Fruit fly (Drosophila melanogaster) whole organism, embryonic: ENCODE data around the gene Nup93-1.
A peak's percentile ranks its signal among the peaks of the same experiment; 100 is the strongest.

Source experiments
- Adf1 ChIP-seq: fragments of 200-800 bp; sonication (Bioruptor generic); IDR thresholded peaks from 2 replicates; pipeline ENCODE4 v1.3.6; 2022; ENCODE audit warnings: missing biosample characterization, missing genetic modification characterization
- Aef1 ChIP-seq: fragments of 200-800 bp; sonication (Bioruptor generic); IDR thresholded peaks from 3 replicates; pipeline ENCODE4 v1.3.6; 2022; ENCODE audit warnings: missing biosample characterization, missing genetic modification characterization
- B-H2 ChIP-seq: fragments of 200-800 bp; sonication (Bioruptor generic); optimal IDR thresholded peaks from 2 replicates; lab custom pipeline; 2018; ENCODE audit warnings: missing biosample characterization, mild to moderate bottlenecking, missing genetic modification characterization
- CG13624 ChIP-seq: fragments of 200-800 bp; sonication (Bioruptor generic); optimal IDR thresholded peaks from 2 replicates; lab custom pipeline; 2016; ENCODE audit warnings: missing biosample characterization, missing genetic modification characterization
- CG1603 ChIP-seq: fragments of 200-800 bp; sonication (Bioruptor generic); optimal IDR thresholded peaks from 2 replicates; lab custom pipeline; 2019; ENCODE audit warnings: missing biosample characterization, mild to moderate bottlenecking, missing genetic modification characterization, moderate library complexity
- CG17186 ChIP-seq: fragments of 200-800 bp; sonication (Bioruptor generic); optimal IDR thresholded peaks from 3 replicates; lab custom pipeline; 2017; ENCODE audit warnings: missing biosample characterization, missing genetic modification reagents, missing genetic modification characterization
- CG17385 ChIP-seq: fragments of 200-800 bp; sonication (Bioruptor generic); optimal IDR thresholded peaks from 3 replicates; lab custom pipeline; 2018; ENCODE audit warnings: missing biosample characterization, mild to moderate bottlenecking, missing genetic modification characterization
- CG17568 ChIP-seq: fragments of 200-800 bp; sonication (Bioruptor generic); optimal IDR thresholded peaks from 2 replicates; lab custom pipeline; 2018; ENCODE audit warnings: missing biosample characterization, mild to moderate bottlenecking, missing genetic modification characterization, moderate library complexity
- CG2120 ChIP-seq: fragments of 200-800 bp; sonication (Bioruptor generic); optimal IDR thresholded peaks from 3 replicates; lab custom pipeline; 2016; ENCODE audit warnings: missing biosample characterization, missing genetic modification characterization
- CG2678 ChIP-seq: fragments of 200-800 bp; sonication (Bioruptor generic); optimal IDR thresholded peaks from 3 replicates; lab custom pipeline; 2019; ENCODE audit warnings: missing biosample characterization, mild to moderate bottlenecking, missing genetic modification characterization, moderate library complexity
- CG2875 ChIP-seq: fragments of 200-800 bp; sonication (Bioruptor generic); optimal IDR thresholded peaks from 2 replicates; lab custom pipeline; 2017; ENCODE audit warnings: missing biosample characterization, mild to moderate bottlenecking, missing genetic modification characterization, missing genetic modification reagents
- CG30020 ChIP-seq: fragments of 200-800 bp; optimal IDR thresholded peaks from 2 replicates; lab custom pipeline; 2019; ENCODE audit warnings: missing biosample characterization, mild to moderate bottlenecking, missing genetic modification characterization, moderate library complexity
- CG30403 ChIP-seq: fragments of 200-800 bp; sonication (Bioruptor generic); optimal IDR thresholded peaks from 3 replicates; lab custom pipeline; 2016; ENCODE audit warnings: missing biosample characterization, missing genetic modification characterization
- CG33557 ChIP-seq: fragments of 200-800 bp; sonication (Bioruptor generic); optimal IDR thresholded peaks from 2 replicates; lab custom pipeline; 2019; ENCODE audit warnings: missing biosample characterization, mild to moderate bottlenecking, missing genetic modification characterization, moderate library complexity
- CG3407 ChIP-seq: fragments of 200-800 bp; sonication (Bioruptor generic); optimal IDR thresholded peaks from 2 replicates; lab custom pipeline; 2018; ENCODE audit warnings: missing biosample characterization, mild to moderate bottlenecking, missing genetic modification characterization
- CG34224 ChIP-seq: fragments of 200-800 bp; sonication (Bioruptor generic); IDR thresholded peaks from 3 replicates; pipeline ENCODE4 v1.3.6; 2022; ENCODE audit warnings: missing biosample characterization, missing genetic modification characterization; ENCODE audit not compliant: partially characterized antibody
- CG34376 ChIP-seq: fragments of 200-800 bp; sonication (Bioruptor generic); optimal IDR thresholded peaks from 2 replicates; lab custom pipeline; 2018; ENCODE audit warnings: missing biosample characterization, mild to moderate bottlenecking, missing genetic modification characterization
- CG3847 ChIP-seq: fragments of 200-800 bp; sonication (Bioruptor generic); IDR thresholded peaks from 2 replicates; pipeline ENCODE4 v1.3.6; 2022; ENCODE audit warnings: missing biosample characterization, missing genetic modification characterization
- CG4820 ChIP-seq: fragments of 200-800 bp; sonication (Bioruptor generic); optimal IDR thresholded peaks from 3 replicates; lab custom pipeline; 2016; ENCODE audit warnings: missing biosample characterization, missing genetic modification characterization
- CG6272 ChIP-seq: fragments of 200-800 bp; sonication (Bioruptor generic); IDR thresholded peaks from 2 replicates; pipeline ENCODE4 v1.3.6; 2022; ENCODE audit warnings: missing biosample characterization, missing genetic modification characterization
- CG7839 ChIP-seq: fragments of 200-800 bp; sonication (Bioruptor generic); optimal IDR thresholded peaks from 3 replicates; lab custom pipeline; 2018; ENCODE audit warnings: missing biosample characterization, mild to moderate bottlenecking, missing genetic modification characterization, moderate library complexity
- CG9876 ChIP-seq: fragments of 200-800 bp; sonication (Bioruptor generic); optimal IDR thresholded peaks from 2 replicates; lab custom pipeline; 2016; ENCODE audit warnings: missing biosample characterization, missing genetic modification characterization
- CrebB ChIP-seq: fragments of 200-800 bp; sonication (Bioruptor generic); optimal IDR thresholded peaks from 3 replicates; lab custom pipeline; 2018; ENCODE audit warnings: missing biosample characterization, mild to moderate bottlenecking, missing genetic modification characterization
- Ets97D ChIP-seq: fragments of 200-800 bp; sonication (Bioruptor generic); optimal IDR thresholded peaks from 3 replicates; lab custom pipeline; 2016; ENCODE audit warnings: missing biosample characterization, missing genetic modification characterization
- Hr78 ChIP-seq, 2 experiments: fragments of 200-800 bp in 1 of 2; fragments of >200 bp in 1 of 2; sonication (Bioruptor generic) in 1 of 2; optimal IDR thresholded peaks; 2 replicates each; lab custom pipeline; 2017 to 2019; ENCODE audit warnings: missing biosample characterization in 2 of 2, missing genetic modification characterization in 2 of 2, mild to moderate bottlenecking in 1 of 2, moderate library complexity in 1 of 2
- Hsf ChIP-seq: fragments of 200-800 bp; sonication (Bioruptor generic); optimal IDR thresholded peaks from 3 replicates; lab custom pipeline; 2016; ENCODE audit warnings: missing biosample characterization, missing genetic modification characterization
- Mes4 ChIP-seq: fragments of 200-800 bp; sonication (Bioruptor generic); optimal IDR thresholded peaks from 2 replicates; lab custom pipeline; 2016; ENCODE audit warnings: missing biosample characterization, missing genetic modification characterization
- Neu2 ChIP-seq: fragments of 200-800 bp; sonication (Bioruptor generic); optimal IDR thresholded peaks from 3 replicates; lab custom pipeline; 2016; ENCODE audit warnings: missing biosample characterization, missing genetic modification characterization, borderline replicate concordance
- Nf-YA ChIP-seq: fragments of 200-800 bp; sonication (Bioruptor generic); IDR thresholded peaks from 2 replicates; pipeline ENCODE4 v1.3.6; 2022; ENCODE audit warnings: missing biosample characterization, missing genetic modification characterization
- Nf-YC ChIP-seq: fragments of 200-800 bp; optimal IDR thresholded peaks from 3 replicates; lab custom pipeline; 2019; ENCODE audit warnings: missing biosample characterization, mild to moderate bottlenecking, missing genetic modification characterization, moderate library complexity
- Optix ChIP-seq: fragments of 200-800 bp; sonication (Bioruptor generic); IDR thresholded peaks from 3 replicates; pipeline ENCODE4 v1.3.6; 2022; ENCODE audit warnings: missing biosample characterization, missing genetic modification characterization
- Rx ChIP-seq: fragments of 200-800 bp; sonication (Bioruptor generic); IDR thresholded peaks from 2 replicates; pipeline ENCODE4 v1.3.6; 2022; ENCODE audit warnings: missing biosample characterization, missing genetic modification characterization
- ac ChIP-seq: fragments of 200-800 bp; sonication (Bioruptor generic); optimal IDR thresholded peaks from 3 replicates; lab custom pipeline; 2017; ENCODE audit warnings: missing biosample characterization, mild to moderate bottlenecking, missing genetic modification characterization
- chif ChIP-seq, 2 experiments: fragments of 200-800 bp; sonication (Bioruptor generic); optimal IDR thresholded peaks; 3 replicates each; lab custom pipeline; 2016; ENCODE audit warnings: missing biosample characterization in 2 of 2, missing genetic modification characterization in 2 of 2
- danr ChIP-seq: fragments of 200-800 bp; sonication (Bioruptor generic); IDR thresholded peaks from 2 replicates; pipeline ENCODE4 v1.3.6; 2022; ENCODE audit warnings: missing biosample characterization, missing genetic modification characterization
- eyg ChIP-seq: fragments of 200-800 bp; sonication (Bioruptor generic); optimal IDR thresholded peaks from 3 replicates; lab custom pipeline; 2016; ENCODE audit warnings: missing biosample characterization, missing genetic modification characterization
- lab ChIP-seq: fragments of 200-800 bp; sonication (Bioruptor generic); optimal IDR thresholded peaks from 3 replicates; lab custom pipeline; 2017; ENCODE audit warnings: missing biosample characterization, missing genetic modification characterization, mild to moderate bottlenecking, moderate library complexity, missing genetic modification reagents
- luna ChIP-seq: fragments of 200-800 bp; sonication (Bioruptor generic); optimal IDR thresholded peaks from 2 replicates; lab custom pipeline; 2016; ENCODE audit warnings: missing biosample characterization, missing genetic modification characterization
- nmo ChIP-seq: fragments of 200-800 bp; sonication (Bioruptor generic); optimal IDR thresholded peaks from 2 replicates; lab custom pipeline; 2018; ENCODE audit warnings: missing biosample characterization, mild to moderate bottlenecking, missing genetic modification characterization, moderate library complexity
- odd ChIP-seq: fragments of 200-800 bp; sonication (Bioruptor generic); optimal IDR thresholded peaks from 2 replicates; lab custom pipeline; 2017; ENCODE audit warnings: missing biosample characterization, mild to moderate bottlenecking, missing genetic modification characterization
- pita ChIP-seq: fragments of 200-800 bp; sonication (Bioruptor generic); optimal IDR thresholded peaks from 2 replicates; lab custom pipeline; 2017; ENCODE audit warnings: missing biosample characterization, mild to moderate bottlenecking, missing genetic modification characterization
- pros ChIP-seq: fragments of 200-800 bp; sonication (Bioruptor generic); optimal IDR thresholded peaks from 3 replicates; lab custom pipeline; 2019; ENCODE audit warnings: missing biosample characterization, mild to moderate bottlenecking, missing genetic modification characterization, moderate library complexity
- repo ChIP-seq: fragments of 200-800 bp; sonication (Bioruptor generic); optimal IDR thresholded peaks from 2 replicates; lab custom pipeline; 2016; ENCODE audit warnings: missing biosample characterization, missing genetic modification characterization
- salm ChIP-seq: fragments of 200-800 bp; sonication (Bioruptor generic); optimal IDR thresholded peaks from 2 replicates; lab custom pipeline; 2018; ENCODE audit warnings: missing biosample characterization, mild to moderate bottlenecking, missing genetic modification characterization
- sc ChIP-seq, 3 experiments: fragments of >200 bp in 2 of 3; fragments of 200-800 bp in 1 of 3; sonication (Bioruptor generic) in 1 of 3; optimal IDR thresholded peaks; 2 replicates in 2 of 3; 3 replicates in 1 of 3; lab custom pipeline; 2017; ENCODE audit warnings: mild to moderate bottlenecking in 1 of 3, missing biosample characterization in 1 of 3, missing genetic modification characterization in 1 of 3, missing genetic modification reagents in 1 of 3
- sima ChIP-seq: fragments of 200-800 bp; sonication (Bioruptor generic); optimal IDR thresholded peaks from 2 replicates; lab custom pipeline; 2016; ENCODE audit warnings: missing biosample characterization, missing genetic modification characterization
- tio ChIP-seq: fragments of 200-800 bp; sonication (Bioruptor generic); optimal IDR thresholded peaks from 2 replicates; lab custom pipeline; 2017; ENCODE audit warnings: missing biosample characterization, missing genetic modification characterization, inconsistent platforms
- vnd ChIP-seq: fragments of 200-800 bp; sonication (Bioruptor generic); IDR thresholded peaks from 3 replicates; pipeline ENCODE4 v1.3.6; 2022; ENCODE audit warnings: missing biosample characterization, missing genetic modification characterization; ENCODE audit not compliant: partially characterized antibody
- yki ChIP-seq: fragments of >200 bp; optimal IDR thresholded peaks from 3 replicates; lab custom pipeline; 2018
- zfh1 ChIP-seq: fragments of 200-800 bp; sonication (Bioruptor generic); IDR thresholded peaks from 3 replicates; pipeline ENCODE4 v1.3.6; 2022; ENCODE audit warnings: missing biosample characterization, missing genetic modification characterization

Gene Nup93-1

dm6 chrX:13838892-13839291 lies 16.3 kb downstream of the Nup93-1 start (continued):
- TF ChIP-seq lab (peak; percentile 80), Neu2 (GFP tag; lab: Kevin White, UChicago) (peak; percentile 20), sc (optimal IDR thresholded peaks at IDR 0.05; lab: Kevin White, UChicago) (no peak), sc (GFP tag; optimal IDR thresholded peaks at IDR 0.05; lab: Kevin White, UChicago) (peak; percentile 59), CG30020 (tag; lab: Kevin White, UChicago) (no peak), Ets97D (GFP tag; lab: Kevin White, UChicago) (peak; percentile 28), vnd (GFP tag; lab: Robert Waterston, UW) (no peak), CrebB (tag; lab: Kevin White, UChicago) (peak; percentile 25), B-H2 (GFP tag; lab: Kevin White, UChicago) (no peak), CG3847 (peak; percentile 55; the same call in 1 of the 2 replicates), CG2875 (peak; percentile 60), pros (GFP tag; lab: Kevin White, UChicago) (no peak), Nf-YA (peak; percentile 73), Adf1 (peak; percentile 65), CG7839 (tag; lab: Kevin White, UChicago) (peak; percentile 81), eyg (GFP tag; lab: Kevin White, UChicago) (peak; percentile 33), sima (GFP tag; lab: Kevin White, UChicago) (no peak), danr (GFP tag; lab: Robert Waterston, UW) (peak; percentile 44; the same call in 1 of the 2 replicates), CG17385 (GFP tag; lab: Kevin White, UChicago) (peak; percentile 63), tio (GFP tag; lab: Kevin White, UChicago) (peak; percentile 49), Optix (no peak; the same call in 1 of the 3 replicates), CG34224 (no peak), CG30403 (GFP tag; lab: Kevin White, UChicago) (peak; percentile 81), pita (GFP tag; lab: Kevin White, UChicago) (no peak), repo (GFP tag; lab: Kevin White, UChicago) (peak; percentile 64), CG33557 (no peak), CG9876 (peak; percentile 35), CG34376 (GFP tag; lab: Kevin White, UChicago) (no peak), CG17186 (GFP tag; lab: Kevin White, UChicago) (peak; percentile 20), CG3407 (peak; percentile 56), Nf-YC (tag; lab: Kevin White, UChicago) (no peak), Mes4 (peak; percentile 66), Hsf (GFP tag; lab: Kevin White, UChicago) (peak; percentile 76), CG6272 (GFP tag; lab: Robert Waterston, UW) (peak; percentile 52), CG2120 (GFP tag; lab: Kevin White, UChicago) (peak; percentile 76), nmo (GFP tag; lab: Kevin White, UChicago) (peak; percentile 79), Hr78 (GFP tag; optimal IDR thresholded peaks at IDR 0.05; lab: Kevin White, UChicago) (no peak), CG4820 (GFP tag; lab: Kevin White, UChicago) (peak; percentile 83), odd (GFP tag; lab: Kevin White, UChicago) (peak; percentile 35), ac (GFP tag; lab: Kevin White, UChicago) (no peak), CG13624 (GFP tag; lab: Kevin White, UChicago) (peak; percentile 58), luna (GFP tag; lab: Kevin White, UChicago) (no peak), salm (tag; lab: Kevin White, UChicago) (peak; percentile 59), Aef1 (GFP tag; lab: Robert Waterston, UW) (peak; percentile 41; the same call in 2 of the 3 replicates), Rx (GFP tag; lab: Robert Waterston, UW) (peak; percentile 67), CG2678 (tag; lab: Kevin White, UChicago) (peak; percentile 75), zfh1 (GFP tag; lab: Robert Waterston, UW) (peak; percentile 87), CG17568 (peak; percentile 25), yki (no peak), CG1603 (peak; percentile 86), chif (GFP tag; optimal IDR thresholded peaks at IDR 0.05; lab: Kevin White, UChicago) (peak; percentile 65 to 77)
